Fruit fly (Drosophila melanogaster) whole organism, adult: ENCODE measurements around the gene MED15.

Experiments
- CG11617 ChIP-seq: fragments of 200-800 bp; sonication (Bioruptor generic); optimal IDR thresholded peaks from 2 replicates; lab custom pipeline; 2017; ENCODE audit warnings: mild to moderate bottlenecking, missing biosample characterization, missing genetic modification reagents, missing genetic modification characterization
- CG12768 ChIP-seq: fragments of 200-800 bp; sonication (Bioruptor generic); optimal IDR thresholded peaks from 2 replicates; lab custom pipeline; 2017; ENCODE audit warnings: missing biosample characterization, missing genetic modification characterization, mild to moderate bottlenecking, moderate library complexity, missing genetic modification reagents
- CG14711 ChIP-seq: fragments of 200-800 bp; sonication (Bioruptor generic); optimal IDR thresholded peaks from 2 replicates; lab custom pipeline; 2018; ENCODE audit warnings: missing biosample characterization, mild to moderate bottlenecking, missing genetic modification characterization, moderate library complexity
- CG1620 ChIP-seq: fragments of 200-800 bp; sonication (Bioruptor generic); optimal IDR thresholded peaks from 2 replicates; lab custom pipeline; 2016; ENCODE audit warnings: missing biosample characterization, missing genetic modification characterization
- CG33017 ChIP-seq: fragments of 200-800 bp; sonication (Bioruptor generic); optimal IDR thresholded peaks from 2 replicates; lab custom pipeline; 2018; ENCODE audit warnings: missing biosample characterization, mild to moderate bottlenecking, missing genetic modification characterization, moderate library complexity
- CG5204 ChIP-seq: fragments of 200-800 bp; sonication (Bioruptor generic); optimal IDR thresholded peaks from 2 replicates; lab custom pipeline; 2016; ENCODE audit warnings: missing biosample characterization, missing genetic modification characterization
- CG7045 ChIP-seq: fragments of 200-800 bp; sonication (Bioruptor generic); optimal IDR thresholded peaks from 2 replicates; lab custom pipeline; 2017; ENCODE audit warnings: missing biosample characterization, mild to moderate bottlenecking, missing genetic modification characterization
- CG7101 ChIP-seq: fragments of 200-800 bp; sonication (Bioruptor generic); optimal IDR thresholded peaks from 2 replicates; lab custom pipeline; 2018; ENCODE audit warnings: missing biosample characterization, mild to moderate bottlenecking, missing genetic modification characterization, moderate library complexity
- Clk ChIP-seq: fragments of 200-800 bp; sonication (Bioruptor generic); optimal IDR thresholded peaks from 2 replicates; lab custom pipeline; 2017; ENCODE audit warnings: missing biosample characterization, missing genetic modification characterization
- Crg-1 ChIP-seq: fragments of 200-800 bp; sonication (Bioruptor generic); optimal IDR thresholded peaks from 2 replicates; lab custom pipeline; 2016; ENCODE audit warnings: missing biosample characterization, missing genetic modification characterization
- Hr96 ChIP-seq: fragments of 200-800 bp; sonication (Bioruptor generic); optimal IDR thresholded peaks from 2 replicates; lab custom pipeline; 2016; ENCODE audit warnings: missing biosample characterization, missing genetic modification characterization
- Mnt ChIP-seq: fragments of 200-800 bp; sonication (Bioruptor generic); optimal IDR thresholded peaks from 2 replicates; lab custom pipeline; 2016; ENCODE audit warnings: missing biosample characterization, mild to moderate bottlenecking, missing genetic modification characterization
- bab1 ChIP-seq: fragments of 200-800 bp; sonication (Bioruptor generic); optimal IDR thresholded peaks from 3 replicates; lab custom pipeline; 2019; ENCODE audit warnings: missing biosample characterization, mild to moderate bottlenecking, missing genetic modification characterization, moderate library complexity
- cic ChIP-seq: fragments of 200-800 bp; sonication (Bioruptor generic); optimal IDR thresholded peaks from 2 replicates; lab custom pipeline; 2017; ENCODE audit warnings: missing biosample characterization, mild to moderate bottlenecking, missing genetic modification characterization, moderate library complexity
- cnc ChIP-seq, 2 experiments: fragments of >200 bp; optimal IDR thresholded peaks; 2 replicates each; lab custom pipeline; 2017
- kay ChIP-seq: fragments of 200-800 bp; sonication (Bioruptor generic); peaks from one replicate; lab custom pipeline; 2016; ENCODE audit warnings: missing biosample characterization, missing genetic modification characterization, borderline replicate concordance
- ovo ChIP-seq: fragments of 200-800 bp; sonication (Bioruptor generic); optimal IDR thresholded peaks from 2 replicates; lab custom pipeline; 2016; ENCODE audit warnings: missing biosample characterization, missing genetic modification characterization
- pad ChIP-seq: fragments of 200-800 bp; sonication (Bioruptor generic); optimal IDR thresholded peaks from 3 replicates; lab custom pipeline; 2017; ENCODE audit warnings: missing biosample characterization, missing genetic modification characterization, mild to moderate bottlenecking, moderate library complexity, missing genetic modification reagents
- tj ChIP-seq: fragments of 200-800 bp; sonication (Bioruptor generic); optimal IDR thresholded peaks from 3 replicates; lab custom pipeline; 2017; ENCODE audit warnings: missing biosample characterization, mild to moderate bottlenecking, missing genetic modification characterization, moderate library complexity
- toe ChIP-seq: fragments of 200-800 bp; sonication (Bioruptor generic); optimal IDR thresholded peaks from 2 replicates; lab custom pipeline; 2016; ENCODE audit warnings: missing biosample characterization, missing genetic modification characterization

The MED15 gene

dm6 chr2L:507169-507568 is 34.4 kb downstream of the MED15 start:
- TF ChIP-seq CG12768 (no peak), cic (GFP tag; lab: Kevin White, UChicago) (no peak), CG1620 (GFP tag; lab: Kevin White, UChicago) (no peak), toe (GFP tag; lab: Kevin White, UChicago) (no peak), Clk (no peak), CG11617 (GFP tag; lab: Kevin White, UChicago) (no peak), kay (GFP tag; lab: Kevin White, UChicago) (no peak), ovo (GFP tag; lab: Kevin White, UChicago) (no peak), bab1 (GFP tag; lab: Kevin White, UChicago) (no peak), CG5204 (GFP tag; lab: Kevin White, UChicago) (no peak), CG7101 (tag; lab: Kevin White, UChicago) (no peak), cnc (optimal IDR thresholded peaks at IDR 0.05; lab: Kevin White, UChicago) (no peak), pad (GFP tag; lab: Kevin White, UChicago) (no peak), tj (GFP tag; lab: Kevin White, UChicago) (no peak), Hr96 (no peak), Crg-1 (GFP tag; lab: Kevin White, UChicago) (no peak)

dm6 chr2L:510534-511014 is 37.8 kb downstream of the MED15 start:
- no peak for TF ChIP-seq CG12768
- no peak for TF ChIP-seq CG33017 (tag; lab: Kevin White, UChicago)
- TF ChIP-seq kay (GFP tag; lab: Kevin White, UChicago): no peak
- no peak for TF ChIP-seq Hr96
- no peak for TF ChIP-seq ovo (GFP tag; lab: Kevin White, UChicago)
- TF ChIP-seq toe (GFP tag; lab: Kevin White, UChicago): no peak
- TF ChIP-seq CG1620 (GFP tag; lab: Kevin White, UChicago): no peak
- TF ChIP-seq cic (GFP tag; lab: Kevin White, UChicago): no peak
- TF ChIP-seq Mnt (GFP tag; lab: Kevin White, UChicago): no peak
- TF ChIP-seq Crg-1 (GFP tag; lab: Kevin White, UChicago): no peak
- no peak for TF ChIP-seq CG7045 (GFP tag; lab: Kevin White, UChicago)
- TF ChIP-seq CG7101 (tag; lab: Kevin White, UChicago): no peak
- TF ChIP-seq CG11617 (GFP tag; lab: Kevin White, UChicago): no peak
- no peak for TF ChIP-seq CG5204 (GFP tag; lab: Kevin White, UChicago)
- no peak for TF ChIP-seq Clk
- TF ChIP-seq bab1 (GFP tag; lab: Kevin White, UChicago): no peak
- no peak for TF ChIP-seq cnc (optimal IDR thresholded peaks at IDR 0.05; lab: Kevin White, UChicago)
- no peak for TF ChIP-seq tj (GFP tag; lab: Kevin White, UChicago)
- no peak for TF ChIP-seq pad (GFP tag; lab: Kevin White, UChicago)
- TF ChIP-seq CG14711: no peak

- TF ChIP-seq cnc (optimal IDR thresholded peaks at IDR 0.05; lab: Kevin White, UChicago): no peak
- TF ChIP-seq kay (GFP tag; lab: Kevin White, UChicago): no peak
- no peak for TF ChIP-seq CG11617 (GFP tag; lab: Kevin White, UChicago)
- TF ChIP-seq bab1 (GFP tag; lab: Kevin White, UChicago): no peak
- no peak for TF ChIP-seq CG33017 (tag; lab: Kevin White, UChicago)
- TF ChIP-seq CG12768: no peak
Measured at dm6 chr2L:512028-512427, 39.2 kb downstream of the MED15 start.

dm6 chr2L:513035-513434 is 40.2 kb downstream of the MED15 start:
- TF ChIP-seq Crg-1 (GFP tag; lab: Kevin White, UChicago): no peak
- no peak for TF ChIP-seq bab1 (GFP tag; lab: Kevin White, UChicago)
- no peak for TF ChIP-seq Mnt (GFP tag; lab: Kevin White, UChicago)
- no peak for TF ChIP-seq CG1620 (GFP tag; lab: Kevin White, UChicago)
- TF ChIP-seq CG11617 (GFP tag; lab: Kevin White, UChicago): no peak
- TF ChIP-seq Clk: no peak
- TF ChIP-seq kay (GFP tag; lab: Kevin White, UChicago): no peak
- no peak for TF ChIP-seq toe (GFP tag; lab: Kevin White, UChicago)
- no peak for TF ChIP-seq Hr96
- TF ChIP-seq CG7101 (tag; lab: Kevin White, UChicago): no peak
- TF ChIP-seq CG7045 (GFP tag; lab: Kevin White, UChicago): no peak
- TF ChIP-seq pad (GFP tag; lab: Kevin White, UChicago): no peak
- TF ChIP-seq cic (GFP tag; lab: Kevin White, UChicago): no peak
- TF ChIP-seq tj (GFP tag; lab: Kevin White, UChicago): no peak
- TF ChIP-seq ovo (GFP tag; lab: Kevin White, UChicago): no peak
- TF ChIP-seq cnc (optimal IDR thresholded peaks at IDR 0.05; lab: Kevin White, UChicago): no peak
- no peak for TF ChIP-seq CG5204 (GFP tag; lab: Kevin White, UChicago)

dm6 chr2L:514124-514818 is 41.5 kb downstream of the MED15 start:
- TF ChIP-seq Hr96 (no peak), CG5204 (GFP tag; lab: Kevin White, UChicago) (no peak), CG11617 (GFP tag; lab: Kevin White, UChicago) (no peak), CG7101 (tag; lab: Kevin White, UChicago) (no peak), CG33017 (tag; lab: Kevin White, UChicago) (no peak), Mnt (GFP tag; lab: Kevin White, UChicago) (no peak)
